Fruit fly (Drosophila melanogaster) whole organism, embryonic: Measurements from ENCODE around the gene CG14212.
A peak's percentile ranks its signal among the peaks of the same experiment; 100 is the strongest.

ENCODE experiments used
- Bgb ChIP-seq: fragments of 200-800 bp; sonication (Bioruptor generic); IDR thresholded peaks from 2 replicates; pipeline ENCODE4 v1.3.6; 2022; ENCODE audit warnings: missing biosample characterization, missing genetic modification characterization; ENCODE audit not compliant: partially characterized antibody
- CG10147 ChIP-seq: fragments of 200-800 bp; sonication (Bioruptor generic); optimal IDR thresholded peaks from 2 replicates; lab custom pipeline; 2019; ENCODE audit warnings: missing biosample characterization, mild to moderate bottlenecking, missing genetic modification characterization, moderate library complexity
- CG10267 ChIP-seq: fragments of 200-800 bp; sonication (Bioruptor generic); optimal IDR thresholded peaks from 2 replicates; lab custom pipeline; 2018; ENCODE audit warnings: missing biosample characterization, mild to moderate bottlenecking, missing genetic modification characterization, moderate library complexity
- CG10959 ChIP-seq: fragments of 200-800 bp; sonication (Bioruptor generic); IDR thresholded peaks from 2 replicates; pipeline ENCODE4 v1.3.6; 2022; ENCODE audit warnings: missing biosample characterization, missing genetic modification characterization
- CG12071 ChIP-seq: fragments of 200-800 bp; sonication (Bioruptor generic); optimal IDR thresholded peaks from 3 replicates; lab custom pipeline; 2018; ENCODE audit warnings: missing biosample characterization, mild to moderate bottlenecking, missing genetic modification characterization
- CG12236 ChIP-seq: fragments of 200-800 bp; sonication (Bioruptor generic); optimal IDR thresholded peaks from 2 replicates; lab custom pipeline; 2016; ENCODE audit warnings: missing biosample characterization, missing genetic modification characterization
- CG13287 ChIP-seq: fragments of 200-800 bp; sonication (Bioruptor generic); IDR thresholded peaks from 2 replicates; pipeline ENCODE4 v1.3.6; 2022; ENCODE audit warnings: missing biosample characterization, missing genetic modification characterization; ENCODE audit not compliant: partially characterized antibody
- CG15601 ChIP-seq: fragments of 200-800 bp; sonication (Bioruptor generic); optimal IDR thresholded peaks from 3 replicates; lab custom pipeline; 2019; ENCODE audit warnings: missing biosample characterization, mild to moderate bottlenecking, missing genetic modification characterization, moderate library complexity
- CG17359 ChIP-seq: fragments of 200-800 bp; sonication (Bioruptor generic); optimal IDR thresholded peaks from 3 replicates; lab custom pipeline; 2018; ENCODE audit warnings: missing biosample characterization, mild to moderate bottlenecking, missing genetic modification characterization, moderate library complexity
- CG2712 ChIP-seq: fragments of 200-800 bp; optimal IDR thresholded peaks from 3 replicates; lab custom pipeline; 2019; ENCODE audit warnings: missing biosample characterization, mild to moderate bottlenecking, missing genetic modification characterization, moderate library complexity
- CG31441 ChIP-seq: fragments of 200-800 bp; sonication (Bioruptor generic); IDR thresholded peaks from 2 replicates; pipeline ENCODE4 v1.3.6; 2022; ENCODE audit warnings: missing biosample characterization, missing genetic modification characterization
- CG32767 ChIP-seq: fragments of 200-800 bp; sonication (Bioruptor generic); IDR thresholded peaks from 2 replicates; pipeline ENCODE4 v1.3.6; 2022; ENCODE audit warnings: missing biosample characterization, missing genetic modification characterization
- CG3847 ChIP-seq: fragments of 200-800 bp; sonication (Bioruptor generic); IDR thresholded peaks from 2 replicates; pipeline ENCODE4 v1.3.6; 2022; ENCODE audit warnings: missing biosample characterization, missing genetic modification characterization
- CG42726 ChIP-seq: fragments of 200-800 bp; sonication (Bioruptor generic); IDR thresholded peaks from 2 replicates; pipeline ENCODE4 v1.3.6; 2022; ENCODE audit warnings: missing biosample characterization, missing genetic modification characterization; ENCODE audit not compliant: partially characterized antibody
- CG5180 ChIP-seq: fragments of 200-800 bp; sonication (Bioruptor generic); optimal IDR thresholded peaks from 3 replicates; lab custom pipeline; 2017; ENCODE audit warnings: missing biosample characterization, missing genetic modification characterization, mild to moderate bottlenecking, moderate library complexity, missing genetic modification reagents
- CG7786 ChIP-seq: fragments of 200-800 bp; sonication (Bioruptor generic); optimal IDR thresholded peaks from 2 replicates; lab custom pipeline; 2016; ENCODE audit warnings: missing biosample characterization, missing genetic modification characterization
- CG8290 ChIP-seq, 3 experiments: fragments of 200-800 bp; sonication (Bioruptor generic); optimal IDR thresholded peaks; 2 replicates each; lab custom pipeline; 2016 to 2019; ENCODE audit warnings: missing biosample characterization in 3 of 3, missing genetic modification characterization in 3 of 3, mild to moderate bottlenecking in 2 of 3, moderate library complexity in 1 of 3
- CHES-1-like ChIP-seq: fragments of 200-800 bp; sonication (Bioruptor generic); optimal IDR thresholded peaks from 2 replicates; lab custom pipeline; 2016; ENCODE audit warnings: missing biosample characterization, missing genetic modification characterization
- CrebB ChIP-seq: fragments of 200-800 bp; sonication (Bioruptor generic); optimal IDR thresholded peaks from 3 replicates; lab custom pipeline; 2018; ENCODE audit warnings: missing biosample characterization, mild to moderate bottlenecking, missing genetic modification characterization
- Dbx ChIP-seq: fragments of 200-800 bp; sonication (Bioruptor generic); IDR thresholded peaks from 3 replicates; pipeline ENCODE4 v1.3.6; 2022; ENCODE audit warnings: missing biosample characterization, missing genetic modification characterization
- Dref ChIP-seq: fragments of 200-800 bp; sonication (Bioruptor generic); IDR thresholded peaks from 2 replicates; pipeline ENCODE4 v1.3.6; 2022; ENCODE audit warnings: missing biosample characterization, missing genetic modification characterization
- Ets97D ChIP-seq: fragments of 200-800 bp; sonication (Bioruptor generic); optimal IDR thresholded peaks from 3 replicates; lab custom pipeline; 2016; ENCODE audit warnings: missing biosample characterization, missing genetic modification characterization
- HHEX ChIP-seq: fragments of 200-800 bp; sonication (Bioruptor generic); optimal IDR thresholded peaks from 3 replicates; lab custom pipeline; 2017; ENCODE audit warnings: missing biosample characterization, mild to moderate bottlenecking, missing genetic modification characterization, missing genetic modification reagents
- HmgD ChIP-seq: fragments of 200-800 bp; sonication (Bioruptor generic); optimal IDR thresholded peaks from 3 replicates; lab custom pipeline; 2016; ENCODE audit warnings: missing biosample characterization, missing genetic modification characterization
- Hmx ChIP-seq: fragments of 200-800 bp; sonication (Bioruptor generic); optimal IDR thresholded peaks from 2 replicates; lab custom pipeline; 2016; ENCODE audit warnings: missing biosample characterization, missing genetic modification characterization
- MBD-R2 ChIP-seq: fragments of 200-800 bp; sonication (Bioruptor generic); IDR thresholded peaks from 2 replicates; pipeline ENCODE4 v1.3.6; 2022; ENCODE audit warnings: missing biosample characterization, missing genetic modification characterization
- MTF-1 ChIP-seq: fragments of 200-800 bp; sonication (Bioruptor generic); optimal IDR thresholded peaks from 2 replicates; lab custom pipeline; 2018; ENCODE audit warnings: missing biosample characterization, mild to moderate bottlenecking, missing genetic modification characterization, borderline replicate concordance
- Opbp ChIP-seq: fragments of 200-800 bp; sonication (Bioruptor generic); IDR thresholded peaks from 3 replicates; pipeline ENCODE4 v1.3.6; 2022; ENCODE audit warnings: missing biosample characterization, missing genetic modification characterization; ENCODE audit not compliant: partially characterized antibody
- Pdp1 ChIP-seq, 2 experiments: fragments of 200-800 bp; sonication (Bioruptor generic); optimal IDR thresholded peaks; 3 replicates each; lab custom pipeline; 2016; ENCODE audit warnings: missing biosample characterization in 2 of 2, missing genetic modification characterization in 2 of 2, mild to moderate bottlenecking in 1 of 2, moderate library complexity in 1 of 2
- Ptx1 ChIP-seq: fragments of 200-800 bp; sonication (Bioruptor generic); IDR thresholded peaks from 2 replicates; pipeline ENCODE4 v1.3.6; 2022; ENCODE audit warnings: missing biosample characterization, missing genetic modification characterization
- Sin3A ChIP-seq: fragments of >200 bp; optimal IDR thresholded peaks from 2 replicates; lab custom pipeline; 2018
- Sry-δ ChIP-seq: fragments of 200-800 bp; sonication (Bioruptor generic); optimal IDR thresholded peaks from 2 replicates; lab custom pipeline; 2016; ENCODE audit warnings: missing biosample characterization, missing genetic modification characterization
- YL-1 ChIP-seq: fragments of 200-800 bp; sonication (Bioruptor generic); optimal IDR thresholded peaks from 3 replicates; lab custom pipeline; 2017; ENCODE audit warnings: missing biosample characterization, mild to moderate bottlenecking, missing genetic modification characterization
- ato ChIP-seq: fragments of 200-800 bp; sonication (Bioruptor generic); IDR thresholded peaks from 2 replicates; pipeline ENCODE4 v1.3.6; 2022; ENCODE audit warnings: missing biosample characterization, missing genetic modification characterization; ENCODE audit not compliant: partially characterized antibody
- chinmo ChIP-seq: fragments of 200-800 bp; sonication (Bioruptor generic); IDR thresholded peaks from 4 replicates; pipeline ENCODE4 v1.3.6; 2022; ENCODE audit warnings: missing biosample characterization, missing genetic modification characterization; ENCODE audit not compliant: partially characterized antibody
- dm ChIP-seq: fragments of 200-800 bp; sonication (Bioruptor generic); optimal IDR thresholded peaks from 3 replicates; lab custom pipeline; 2016; ENCODE audit warnings: missing biosample characterization, missing genetic modification characterization
- dmrt99B ChIP-seq: fragments of 200-800 bp; sonication (Bioruptor generic); optimal IDR thresholded peaks from 2 replicates; lab custom pipeline; 2018; ENCODE audit warnings: missing biosample characterization, mild to moderate bottlenecking, missing genetic modification characterization, moderate library complexity
- ems ChIP-seq: fragments of 200-800 bp; sonication (Bioruptor generic); optimal IDR thresholded peaks from 3 replicates; lab custom pipeline; 2016; ENCODE audit warnings: missing biosample characterization, missing genetic modification characterization
- eyg ChIP-seq: fragments of 200-800 bp; sonication (Bioruptor generic); optimal IDR thresholded peaks from 3 replicates; lab custom pipeline; 2016; ENCODE audit warnings: missing biosample characterization, missing genetic modification characterization
- gro ChIP-seq: fragments of 200-800 bp; sonication (Bioruptor generic); optimal IDR thresholded peaks from 2 replicates; lab custom pipeline; 2016; ENCODE audit warnings: missing biosample characterization, missing genetic modification characterization
- lab ChIP-seq: fragments of 200-800 bp; sonication (Bioruptor generic); optimal IDR thresholded peaks from 3 replicates; lab custom pipeline; 2017; ENCODE audit warnings: missing biosample characterization, missing genetic modification characterization, mild to moderate bottlenecking, moderate library complexity, missing genetic modification reagents
- pzg ChIP-seq: fragments of 200-800 bp; sonication (Bioruptor generic); optimal IDR thresholded peaks from 3 replicates; lab custom pipeline; 2018; ENCODE audit warnings: missing biosample characterization, mild to moderate bottlenecking, missing genetic modification characterization, moderate library complexity
- rib ChIP-seq: fragments of 200-800 bp; sonication (Bioruptor generic); IDR thresholded peaks from 2 replicates; pipeline ENCODE4 v1.3.6; 2022; ENCODE audit warnings: missing biosample characterization, missing genetic modification characterization
- row ChIP-seq: fragments of 200-800 bp; sonication (Bioruptor generic); IDR thresholded peaks from 3 replicates; pipeline ENCODE4 v1.3.6; 2022; ENCODE audit warnings: missing biosample characterization, missing genetic modification characterization
- sd ChIP-seq: fragments of 200-800 bp; sonication (Bioruptor generic); optimal IDR thresholded peaks from 3 replicates; lab custom pipeline; 2018; ENCODE audit warnings: missing biosample characterization, mild to moderate bottlenecking, missing genetic modification characterization, moderate library complexity
- sens ChIP-seq: fragments of 200-800 bp; sonication (Bioruptor generic); peaks from one replicate; lab custom pipeline; 2016; ENCODE audit warnings: missing biosample characterization, missing genetic modification characterization
- sqz ChIP-seq: fragments of 200-800 bp; sonication (Bioruptor generic); optimal IDR thresholded peaks from 3 replicates; lab custom pipeline; 2018; ENCODE audit warnings: missing biosample characterization, mild to moderate bottlenecking, missing genetic modification characterization
- unpg ChIP-seq: fragments of 200-800 bp; sonication (Bioruptor generic); optimal IDR thresholded peaks from 3 replicates; lab custom pipeline; 2018; ENCODE audit warnings: missing biosample characterization, mild to moderate bottlenecking, missing genetic modification characterization, moderate library complexity
- vvl ChIP-seq: fragments of 200-800 bp; sonication (Bioruptor generic); IDR thresholded peaks from 2 replicates; pipeline ENCODE4 v1.3.6; 2022; ENCODE audit warnings: missing biosample characterization, missing genetic modification characterization

Gene CG14212

DNA sequence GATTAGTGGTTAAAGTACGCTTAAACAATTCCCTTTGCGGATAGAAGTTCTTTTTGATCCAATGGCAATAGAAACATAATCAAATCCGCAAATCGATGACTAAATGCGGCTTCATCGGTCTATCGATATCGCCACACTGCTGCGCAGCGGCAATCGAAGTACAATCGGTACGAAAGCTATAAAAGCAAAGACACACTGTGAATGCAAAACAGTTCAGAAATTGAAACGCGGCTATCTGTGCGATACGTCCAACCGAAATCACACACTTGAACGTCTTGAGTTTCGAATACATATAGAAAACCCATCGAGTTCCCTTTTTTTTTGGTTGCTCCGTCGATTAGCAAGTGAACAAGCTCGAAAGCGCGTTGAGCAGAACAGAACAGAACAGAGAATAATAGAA lies 20.5 kb upstream of the CG14212 start, which contains the start of gene CG14207:
TSS of gene CG14207 (plus strand) at position 203 of the 400 bp plus-strand sequence.
- peak; percentile 16 for TF ChIP-seq dmrt99B (tag; lab: Kevin White, UChicago)
- peak; percentile 51 for TF ChIP-seq gro (GFP tag; lab: Kevin White, UChicago)
- no peak for TF ChIP-seq CG7786
- no peak for TF ChIP-seq Ptx1 (GFP tag; lab: Robert Waterston, UW)
- peak; percentile 8 for TF ChIP-seq eyg
- TF ChIP-seq Dref (GFP tag; lab: Robert Waterston, UW) = peak; percentile 87
- TF ChIP-seq CG32767 (GFP tag; lab: Robert Waterston, UW) = peak; percentile 24; the same call in 1 of the 2 replicates
- peak; percentile 41 for TF ChIP-seq Ets97D (GFP tag; lab: Kevin White, UChicago)
- TF ChIP-seq CG13287 = peak; percentile 80
- peak; percentile 86 for TF ChIP-seq Opbp (GFP tag; lab: Robert Waterston, UW)
- no peak for TF ChIP-seq CG10959
- peak; percentile 9 for TF ChIP-seq MTF-1
- TF ChIP-seq CG8290 (GFP tag; optimal IDR thresholded peaks at IDR 0.05; lab: Kevin White, UChicago) = no peak
- peak in 1 of 2 experiments; percentile 63 for TF ChIP-seq CG8290 (tag; optimal IDR thresholded peaks at IDR 0.05; lab: Kevin White, UChicago)
- TF ChIP-seq CG10267 (tag; lab: Kevin White, UChicago) = no peak
- TF ChIP-seq CG10147 = no peak
- peak; percentile 3 for TF ChIP-seq CG17359 (tag; lab: Kevin White, UChicago)
- no peak for TF ChIP-seq HmgD (GFP tag; lab: Kevin White, UChicago)
- peak in 1 of 2 experiments; percentile 6 for TF ChIP-seq Pdp1 (GFP tag; optimal IDR thresholded peaks at IDR 0.05; lab: Kevin White, UChicago)
- TF ChIP-seq pzg (GFP tag; lab: Kevin White, UChicago) = peak; percentile 51
- TF ChIP-seq CG3847 (GFP tag; lab: Robert Waterston, UW) = 0 out of 2 replicates have a peak, but pooled peaks have one; percentile 15
- TF ChIP-seq MBD-R2 (GFP tag; lab: Robert Waterston, UW) = peak; percentile 21; the same call in 1 of the 2 replicates
- TF ChIP-seq row (GFP tag; lab: Robert Waterston, UW) = peak; percentile 13; the same call in 1 of the 3 replicates
- TF ChIP-seq CG42726 (GFP tag; lab: Robert Waterston, UW) = peak; percentile 59; the same call in 1 of the 2 replicates
- peak; percentile 50; the same call in 2 of the 3 replicates for TF ChIP-seq Dbx (GFP tag; lab: Robert Waterston, UW)
- peak; percentile 10 for TF ChIP-seq YL-1 (GFP tag; lab: Kevin White, UChicago)
- peak; percentile 4 for TF ChIP-seq sd (tag; lab: Kevin White, UChicago)
- peak; percentile 12 for TF ChIP-seq CG5180 (GFP tag; lab: Kevin White, UChicago)
- peak; percentile 24 for TF ChIP-seq CG2712 (tag; lab: Kevin White, UChicago)
- peak; percentile 5 for TF ChIP-seq ems
- TF ChIP-seq Hmx (GFP tag; lab: Kevin White, UChicago) = no peak
- peak; percentile 6 for TF ChIP-seq unpg (GFP tag; lab: Kevin White, UChicago)
- TF ChIP-seq sqz = peak; percentile 22
- TF ChIP-seq CrebB (tag; lab: Kevin White, UChicago) = peak; percentile 17
- peak; percentile 36 for TF ChIP-seq CG12071 (GFP tag; lab: Kevin White, UChicago)
- TF ChIP-seq dm = peak; percentile 15
- TF ChIP-seq CG12236 (GFP tag; lab: Kevin White, UChicago) = no peak
- TF ChIP-seq sens (GFP tag; lab: Kevin White, UChicago) = peak; percentile 63
- TF ChIP-seq vvl = peak; percentile 64
- peak; percentile 82 for TF ChIP-seq ato (GFP tag; lab: Robert Waterston, UW)
- TF ChIP-seq CG31441 (GFP tag; lab: Robert Waterston, UW) = 0 out of 2 replicates have a peak, but pooled peaks have one; percentile 14
- TF ChIP-seq Sry-δ (GFP tag; lab: Kevin White, UChicago) = peak; percentile 40
- peak; percentile 54; the same call in 1 of the 2 replicates for TF ChIP-seq rib
- no peak for TF ChIP-seq Sin3A
- TF ChIP-seq lab (GFP tag; lab: Kevin White, UChicago) = peak; percentile 14
- TF ChIP-seq chinmo (GFP tag; lab: Robert Waterston, UW) = peak; percentile 84; the same call in 2 of the 4 replicates
- peak; percentile 34 for TF ChIP-seq CHES-1-like (GFP tag; lab: Kevin White, UChicago)
- TF ChIP-seq Bgb (GFP tag; lab: Robert Waterston, UW) = peak; percentile 78
- peak; percentile 44 for TF ChIP-seq HHEX (GFP tag; lab: Kevin White, UChicago)
- peak; percentile 10 for TF ChIP-seq CG15601 (tag; lab: Kevin White, UChicago)
